Worm (Caenorhabditis elegans): ENCODE data around the gene arp-6.
A peak's percentile ranks its signal among the peaks of the same experiment; 100 is the strongest.

The arp-6 gene

DNA sequence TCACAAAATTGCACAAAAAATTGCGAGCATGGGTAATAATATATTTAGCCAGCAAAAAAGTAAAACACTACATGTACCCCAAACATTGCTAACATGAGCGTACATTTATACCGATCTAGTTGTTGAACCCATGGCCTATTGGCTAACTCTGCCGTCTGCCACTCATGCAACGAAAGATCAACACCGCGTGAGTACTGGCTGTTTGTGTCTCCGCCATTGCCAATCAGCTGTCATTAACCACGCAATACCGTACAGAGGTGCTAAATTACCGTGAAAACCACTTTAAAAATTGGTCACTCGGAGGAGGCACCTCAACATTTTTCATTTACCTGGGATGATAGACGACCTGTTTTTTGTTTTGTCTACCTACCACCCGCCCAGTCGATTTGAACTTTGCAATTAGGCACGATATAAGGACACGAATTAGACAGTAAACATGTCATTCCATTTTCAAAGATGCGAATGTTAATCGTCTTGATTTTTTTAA, 38.2 kb upstream of the arp-6 start, which contains the start of gene K02C4.2 (continued):
- TF ChIP-seq nhr-77 (tag; optimal IDR thresholded peaks at IDR 0.05) (peak; percentile 75), mef-2 (tag; optimal IDR thresholded peaks at IDR 0.05) (no peak), snpc-4 (tag; optimal IDR thresholded peaks at IDR 0.05) (peak; percentile 52), sptf-1 (tag; optimal IDR thresholded peaks at IDR 0.05) (no peak), lsy-2 (tag; optimal IDR thresholded peaks at IDR 0.05) (peak; percentile 59 to 83), blmp-1 (tag; optimal IDR thresholded peaks at IDR 0.05) (no peak), sox-4 (tag; optimal IDR thresholded peaks at IDR 0.05) (no peak), mep-1 (tag; optimal IDR thresholded peaks at IDR 0.05) (peak; percentile 87), elt-2 (tag; optimal IDR thresholded peaks at IDR 0.05) (peak; percentile 59)

DNA sequence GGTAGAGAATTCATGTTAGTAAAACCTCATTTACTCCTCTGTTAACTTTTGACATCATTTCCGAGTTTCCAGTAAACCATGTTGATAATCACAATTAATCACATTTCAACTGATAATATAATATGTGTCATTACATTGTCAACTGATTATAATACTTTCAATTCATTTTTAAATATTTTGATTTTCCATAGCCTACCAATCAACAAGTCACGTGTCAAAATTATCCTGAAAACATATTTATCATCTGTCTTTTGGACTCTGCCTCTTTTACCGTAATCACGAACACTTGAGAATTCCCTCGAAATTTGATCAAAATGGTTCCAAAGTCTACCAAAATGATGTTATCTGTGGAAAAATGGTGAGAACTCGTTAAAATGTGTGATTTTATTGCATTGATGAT, 36.9 kb upstream of the arp-6 start:
- TF ChIP-seq hlh-4 (tag; optimal IDR thresholded peaks at IDR 0.05), result no peak
- no peak for TF ChIP-seq nhr-71 (tag; optimal IDR thresholded peaks at IDR 0.05)
- TF ChIP-seq nhr-20 (tag; optimal IDR thresholded peaks at IDR 0.05), result no peak
- TF ChIP-seq zag-1 (tag; optimal IDR thresholded peaks at IDR 0.05), result no peak
- no peak for TF ChIP-seq alr-1 (tag; optimal IDR thresholded peaks at IDR 0.05; ENCODE audit: borderline replicate concordance)
- no peak for TF ChIP-seq ceh-8 (GFP tag; optimal IDR thresholded peaks at IDR 0.05)
- TF ChIP-seq efl-1 (optimal IDR thresholded peaks at IDR 0.05), result no peak
- TF ChIP-seq efl-1 (GFP tag; optimal IDR thresholded peaks at IDR 0.05 in 1 of 2), result peak in 1 of 2 experiments; percentile 60
- no peak for TF ChIP-seq aly-2 (tag; optimal IDR thresholded peaks at IDR 0.05)
- TF ChIP-seq isw-1 (GFP tag; IDR thresholded peaks at IDR 0.05), result no peak
- peak; percentile 30 for TF ChIP-seq elt-2 (tag; optimal IDR thresholded peaks at IDR 0.05)
- TF ChIP-seq snpc-4 (tag; optimal IDR thresholded peaks at IDR 0.05), result no peak

DNA sequence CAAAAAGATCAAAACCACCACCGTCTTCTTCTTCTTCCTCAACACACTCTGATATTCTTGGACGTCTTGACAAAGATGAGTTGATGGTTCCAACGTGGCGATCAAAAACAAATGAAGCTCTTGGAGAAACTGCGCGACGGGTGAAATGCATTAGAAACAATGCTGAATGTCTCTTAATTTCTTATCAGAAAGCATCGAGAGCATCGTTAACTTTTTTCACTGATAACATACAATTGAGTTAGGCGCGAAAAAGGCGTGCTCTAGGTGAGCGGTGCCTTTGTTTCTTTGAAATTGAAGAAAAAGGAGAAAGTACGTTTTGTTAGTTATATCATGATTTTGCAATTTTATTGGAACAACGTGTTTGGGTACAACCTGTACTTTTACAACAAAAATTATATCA, 36.1 kb upstream of the arp-6 start, which contains the start of gene gpcp-2:
Gene gpcp-2, minus strand, starts transcription at position 153 of the 400 bp plus-strand sequence.
- peak; percentile 47 for TF ChIP-seq elt-2 (tag; optimal IDR thresholded peaks at IDR 0.05)
- TF ChIP-seq dpl-1 (GFP tag; optimal IDR thresholded peaks at IDR 0.05), result no peak

DNA sequence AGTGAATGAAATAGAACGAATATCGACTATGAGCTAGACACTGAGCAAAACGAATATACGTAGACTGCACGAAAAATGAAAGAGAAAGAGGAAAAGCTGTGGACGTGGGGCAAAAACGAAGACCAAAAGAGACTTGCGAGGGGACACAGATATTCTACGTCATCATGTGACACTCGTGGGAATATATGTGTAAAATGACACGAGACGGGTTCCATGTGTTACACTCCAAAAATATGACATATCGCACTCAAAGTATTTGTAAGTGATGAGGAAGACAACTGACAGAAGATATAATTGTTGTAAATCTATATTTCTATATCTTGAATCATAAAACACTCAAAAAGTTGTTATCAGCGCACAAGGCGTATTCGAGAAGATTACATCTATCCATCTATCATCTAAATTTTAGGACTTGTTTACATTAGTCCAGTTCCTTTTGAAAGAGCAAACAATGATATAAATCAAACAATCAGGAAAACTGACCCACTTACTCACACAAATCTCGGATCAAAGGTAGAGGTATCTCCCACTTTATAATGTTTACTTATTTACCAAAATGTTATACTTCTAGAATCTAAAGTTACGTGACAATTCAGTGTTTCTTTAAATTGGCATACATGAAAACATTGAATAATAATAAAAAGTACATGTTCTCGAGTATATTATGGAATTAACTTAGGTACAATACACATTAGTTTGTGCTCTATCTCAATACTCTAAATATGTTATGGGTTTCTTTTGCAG, 34.8 kb upstream of the arp-6 start:
- TF ChIP-seq rnt-1 (tag; optimal IDR thresholded peaks at IDR 0.05) (no peak), mep-1 (tag; optimal IDR thresholded peaks at IDR 0.05) (peak; percentile 72), nhr-47 (tag; optimal IDR thresholded peaks at IDR 0.05) (peak; percentile 70), swsn-7 (tag; optimal IDR thresholded peaks at IDR 0.05) (peak; percentile 54), nhr-90 (tag; optimal IDR thresholded peaks at IDR 0.05; ENCODE audit: poor library complexity) (peak; percentile 44), snu-23 (GFP tag; optimal IDR thresholded peaks at IDR 0.05) (peak; percentile 73), unc-130 (tag; optimal IDR thresholded peaks at IDR 0.05) (peak; percentile 23), elt-3 (tag; optimal IDR thresholded peaks at IDR 0.05) (peak in 2 of 6 experiments; percentile 45 to 66), nhr-71 (tag; optimal IDR thresholded peaks at IDR 0.05) (peak; percentile 89), nhr-76 (tag; optimal IDR thresholded peaks at IDR 0.05) (no peak), lir-3 (tag; optimal IDR thresholded peaks at IDR 0.05; ENCODE audit: poor library complexity) (peak; percentile 63), unc-86 (tag; optimal IDR thresholded peaks at IDR 0.05) (peak; percentile 73), mdl-1 (tag; optimal IDR thresholded peaks at IDR 0.05) (peak in 1 of 2 experiments; percentile 78), mab-9 (GFP tag; IDR thresholded peaks at IDR 0.05) (peak; percentile 63; the same call in 1 of the 2 replicates), ceh-82 (tag; optimal IDR thresholded peaks at IDR 0.05) (peak in 1 of 3 experiments; percentile 33), efl-1 (optimal IDR thresholded peaks at IDR 0.05) (peak; percentile 19 to 44), efl-1 (GFP tag; optimal IDR thresholded peaks at IDR 0.05 in 1 of 2) (peak; percentile 18 to 91), isw-1 (GFP tag; IDR thresholded peaks at IDR 0.05) (peak; percentile 51), dpl-1 (GFP tag; optimal IDR thresholded peaks at IDR 0.05) (peak in 2 of 3 experiments; percentile 4 to 38), C16A3.4 (tag; optimal IDR thresholded peaks at IDR 0.05) (peak; percentile 28), pax-3 (tag; optimal IDR thresholded peaks at IDR 0.05) (peak; percentile 13), nhr-20 (tag; optimal IDR thresholded peaks at IDR 0.05) (peak; percentile 69), nhr-77 (tag; optimal IDR thresholded peaks at IDR 0.05) (no peak), nhr-19 (GFP tag; conservative IDR thresholded peaks at IDR 0.05) (peak; percentile 81), ztf-11 (tag; optimal IDR thresholded peaks at IDR 0.05) (peak in 1 of 2 experiments; percentile 18), dsc-1 (tag; optimal IDR thresholded peaks at IDR 0.05) (peak; percentile 38), blmp-1 (tag; optimal IDR thresholded peaks at IDR 0.05) (peak; percentile 59), fkh-4 (tag; optimal IDR thresholded peaks at IDR 0.05; ENCODE audit: borderline replicate concordance) (no peak), lin-14 (GFP tag; optimal IDR thresholded peaks at IDR 0.05) (peak; percentile 92), nhr-28 (tag; optimal IDR thresholded peaks at IDR 0.05) (no peak), sup-37 (GFP tag; optimal IDR thresholded peaks at IDR 0.05) (peak; percentile 4), skn-1 (tag; optimal IDR thresholded peaks at IDR 0.05) (peak; percentile 35), mef-2 (tag; optimal IDR thresholded peaks at IDR 0.05) (peak; percentile 21)

All from whole organism, L1 larva.